Fruit fly (Drosophila melanogaster) whole organism, embryonic: Measurements from ENCODE around the gene Nin.
A peak's percentile ranks its signal among the peaks of the same experiment; 100 is the strongest.

Experiments
- Adf1 ChIP-seq: fragments of 200-800 bp; sonication (Bioruptor generic); IDR thresholded peaks from 2 replicates; pipeline ENCODE4 v1.3.6; 2022; ENCODE audit warnings: missing biosample characterization, missing genetic modification characterization
- Aef1 ChIP-seq: fragments of 200-800 bp; sonication (Bioruptor generic); IDR thresholded peaks from 3 replicates; pipeline ENCODE4 v1.3.6; 2022; ENCODE audit warnings: missing biosample characterization, missing genetic modification characterization
- Antp ChIP-seq: fragments of 200-800 bp; sonication (Bioruptor generic); optimal IDR thresholded peaks from 3 replicates; lab custom pipeline; 2016; ENCODE audit warnings: missing biosample characterization, missing genetic modification characterization
- CG11560 ChIP-seq: fragments of 200-800 bp; sonication (Bioruptor generic); IDR thresholded peaks from 3 replicates; pipeline ENCODE4 v1.3.6; 2022; ENCODE audit warnings: missing biosample characterization, missing genetic modification characterization
- CG12155 ChIP-seq: fragments of 200-800 bp; sonication (Bioruptor generic); optimal IDR thresholded peaks from 3 replicates; lab custom pipeline; 2016; ENCODE audit warnings: missing biosample characterization, missing genetic modification characterization
- CG12942 ChIP-seq: fragments of 200-800 bp; sonication (Bioruptor generic); optimal IDR thresholded peaks from 3 replicates; lab custom pipeline; 2016; ENCODE audit warnings: missing biosample characterization, missing genetic modification characterization
- CG14965 ChIP-seq: fragments of 200-800 bp; sonication (Bioruptor generic); optimal IDR thresholded peaks from 2 replicates; lab custom pipeline; 2016; ENCODE audit warnings: missing biosample characterization, missing genetic modification characterization, borderline replicate concordance
- CG15073 ChIP-seq: fragments of 200-800 bp; sonication (Bioruptor generic); optimal IDR thresholded peaks from 2 replicates; lab custom pipeline; 2016; ENCODE audit warnings: missing biosample characterization, missing genetic modification characterization
- CG17359 ChIP-seq: fragments of 200-800 bp; sonication (Bioruptor generic); optimal IDR thresholded peaks from 3 replicates; lab custom pipeline; 2018; ENCODE audit warnings: missing biosample characterization, mild to moderate bottlenecking, missing genetic modification characterization, moderate library complexity
- CG18599 ChIP-seq: fragments of 200-800 bp; sonication (Bioruptor generic); optimal IDR thresholded peaks from 3 replicates; lab custom pipeline; 2017; ENCODE audit warnings: missing biosample characterization, missing genetic modification characterization, mild to moderate bottlenecking, moderate library complexity, missing genetic modification reagents
- CG2120 ChIP-seq: fragments of 200-800 bp; sonication (Bioruptor generic); optimal IDR thresholded peaks from 3 replicates; lab custom pipeline; 2016; ENCODE audit warnings: missing biosample characterization, missing genetic modification characterization
- CG31388 ChIP-seq: fragments of 200-800 bp; sonication (Bioruptor generic); optimal IDR thresholded peaks from 2 replicates; lab custom pipeline; 2016; ENCODE audit warnings: missing biosample characterization, missing genetic modification characterization
- CG32532 ChIP-seq: fragments of 200-800 bp; sonication (Bioruptor generic); IDR thresholded peaks from 2 replicates; pipeline ENCODE4 v1.3.6; 2022; ENCODE audit warnings: missing biosample characterization, missing genetic modification characterization
- CG4282 ChIP-seq: fragments of 200-800 bp; sonication (Bioruptor generic); optimal IDR thresholded peaks from 2 replicates; lab custom pipeline; 2016; ENCODE audit warnings: missing biosample characterization, missing genetic modification characterization
- CG43689 ChIP-seq: fragments of 200-800 bp; sonication (Bioruptor generic); IDR thresholded peaks from 2 replicates; pipeline ENCODE4 v1.3.6; 2022; ENCODE audit warnings: missing biosample characterization, missing genetic modification characterization
- CG5953 ChIP-seq: fragments of 200-800 bp; sonication (Bioruptor generic); IDR thresholded peaks from 2 replicates; pipeline ENCODE4 v1.3.6; 2022; ENCODE audit warnings: missing biosample characterization, missing genetic modification characterization
- CG6683 ChIP-seq: fragments of 200-800 bp; sonication (Bioruptor generic); optimal IDR thresholded peaks from 2 replicates; lab custom pipeline; 2017; ENCODE audit warnings: missing biosample characterization, mild to moderate bottlenecking, missing genetic modification characterization, missing genetic modification reagents
- CG6813 ChIP-seq: fragments of 200-800 bp; sonication (Bioruptor generic); optimal IDR thresholded peaks from 2 replicates; lab custom pipeline; 2017; ENCODE audit warnings: missing biosample characterization, missing genetic modification characterization, mild to moderate bottlenecking, moderate library complexity, missing genetic modification reagents
- CG7786 ChIP-seq: fragments of 200-800 bp; sonication (Bioruptor generic); optimal IDR thresholded peaks from 2 replicates; lab custom pipeline; 2016; ENCODE audit warnings: missing biosample characterization, missing genetic modification characterization
- CG8089 ChIP-seq: fragments of 200-800 bp; sonication (Bioruptor generic); optimal IDR thresholded peaks from 3 replicates; lab custom pipeline; 2016; ENCODE audit warnings: missing biosample characterization, missing genetic modification characterization
- CG9437 ChIP-seq: fragments of 200-800 bp; sonication (Bioruptor generic); optimal IDR thresholded peaks from 2 replicates; lab custom pipeline; 2018; ENCODE audit warnings: missing biosample characterization, mild to moderate bottlenecking, missing genetic modification characterization
- Elba2 ChIP-seq: fragments of 200-800 bp; sonication (Bioruptor generic); optimal IDR thresholded peaks from 3 replicates; lab custom pipeline; 2016; ENCODE audit warnings: missing biosample characterization, missing genetic modification characterization
- Fer1 ChIP-seq: fragments of 200-800 bp; sonication (Bioruptor generic); optimal IDR thresholded peaks from 2 replicates; lab custom pipeline; 2017; ENCODE audit warnings: missing biosample characterization, mild to moderate bottlenecking, missing genetic modification characterization
- Hand ChIP-seq: fragments of 200-800 bp; sonication (Bioruptor generic); optimal IDR thresholded peaks from 2 replicates; lab custom pipeline; 2017; ENCODE audit warnings: mild to moderate bottlenecking, missing biosample characterization, missing genetic modification reagents, missing genetic modification characterization
- Hey ChIP-seq: fragments of 200-800 bp; sonication (Bioruptor generic); optimal IDR thresholded peaks from 3 replicates; lab custom pipeline; 2018; ENCODE audit warnings: missing biosample characterization, mild to moderate bottlenecking, missing genetic modification characterization
- HmgD ChIP-seq: fragments of 200-800 bp; sonication (Bioruptor generic); optimal IDR thresholded peaks from 3 replicates; lab custom pipeline; 2016; ENCODE audit warnings: missing biosample characterization, missing genetic modification characterization
- Hmx ChIP-seq: fragments of 200-800 bp; sonication (Bioruptor generic); optimal IDR thresholded peaks from 2 replicates; lab custom pipeline; 2016; ENCODE audit warnings: missing biosample characterization, missing genetic modification characterization
- Mad ChIP-seq: fragments of 200-800 bp; sonication (Bioruptor generic); optimal IDR thresholded peaks from 2 replicates; lab custom pipeline; 2016; ENCODE audit warnings: missing biosample characterization, missing genetic modification characterization
- Nf-YB ChIP-seq: fragments of 200-800 bp; sonication (Bioruptor generic); optimal IDR thresholded peaks from 3 replicates; lab custom pipeline; 2019; ENCODE audit warnings: missing biosample characterization, mild to moderate bottlenecking, missing genetic modification characterization, moderate library complexity
- Sox102F ChIP-seq: fragments of 200-800 bp; sonication (Bioruptor generic); optimal IDR thresholded peaks from 2 replicates; lab custom pipeline; 2018; ENCODE audit warnings: missing biosample characterization, mild to moderate bottlenecking, missing genetic modification characterization, moderate library complexity
- Usf ChIP-seq: fragments of 200-800 bp; sonication (Bioruptor generic); optimal IDR thresholded peaks from 2 replicates; lab custom pipeline; 2017; ENCODE audit warnings: missing genotype, missing biosample characterization, missing genetic modification characterization
- ac ChIP-seq: fragments of 200-800 bp; sonication (Bioruptor generic); optimal IDR thresholded peaks from 3 replicates; lab custom pipeline; 2017; ENCODE audit warnings: missing biosample characterization, mild to moderate bottlenecking, missing genetic modification characterization
- ato ChIP-seq: fragments of 200-800 bp; sonication (Bioruptor generic); IDR thresholded peaks from 2 replicates; pipeline ENCODE4 v1.3.6; 2022; ENCODE audit warnings: missing biosample characterization, missing genetic modification characterization; ENCODE audit not compliant: partially characterized antibody
- bbx ChIP-seq: fragments of 200-800 bp; sonication (Bioruptor generic); IDR thresholded peaks from 2 replicates; pipeline ENCODE4 v1.3.6; 2022; ENCODE audit warnings: missing biosample characterization, missing genetic modification characterization; ENCODE audit not compliant: partially characterized antibody
- cato ChIP-seq: fragments of 200-800 bp; sonication (Bioruptor generic); optimal IDR thresholded peaks from 2 replicates; lab custom pipeline; 2016; ENCODE audit warnings: missing biosample characterization, missing genetic modification characterization, borderline replicate concordance
- chinmo ChIP-seq: fragments of 200-800 bp; sonication (Bioruptor generic); IDR thresholded peaks from 4 replicates; pipeline ENCODE4 v1.3.6; 2022; ENCODE audit warnings: missing biosample characterization, missing genetic modification characterization; ENCODE audit not compliant: partially characterized antibody
- crp ChIP-seq, 2 experiments: fragments of 200-800 bp; sonication (Bioruptor generic); optimal IDR thresholded peaks; 2 replicates in 1 of 2; 3 replicates in 1 of 2; lab custom pipeline; 2017; ENCODE audit warnings: missing biosample characterization in 2 of 2, missing genetic modification characterization in 2 of 2, mild to moderate bottlenecking in 1 of 2, moderate library complexity in 1 of 2
- en ChIP-seq: fragments of 200-800 bp; sonication (Bioruptor generic); optimal IDR thresholded peaks from 2 replicates; lab custom pipeline; 2016; ENCODE audit warnings: missing biosample characterization, missing genetic modification characterization
- gcm2 ChIP-seq: fragments of 200-800 bp; sonication (Bioruptor generic); optimal IDR thresholded peaks from 2 replicates; lab custom pipeline; 2016; ENCODE audit warnings: missing biosample characterization, missing genetic modification characterization
- jigr1 ChIP-seq: fragments of 200-800 bp; sonication (Bioruptor generic); IDR thresholded peaks from 3 replicates; pipeline ENCODE4 v1.3.6; 2022; ENCODE audit warnings: missing biosample characterization, missing genetic modification characterization
- mirr ChIP-seq: fragments of 200-800 bp; sonication (Bioruptor generic); optimal IDR thresholded peaks from 3 replicates; lab custom pipeline; 2018; ENCODE audit warnings: missing biosample characterization, mild to moderate bottlenecking, missing genetic modification characterization
- nerfin-2 ChIP-seq: fragments of 200-800 bp; sonication (Bioruptor generic); IDR thresholded peaks from 2 replicates; pipeline ENCODE4 v1.3.6; 2022; ENCODE audit warnings: missing biosample characterization, missing genetic modification characterization; ENCODE audit not compliant: partially characterized antibody
- oc ChIP-seq: fragments of 200-800 bp; sonication (Bioruptor generic); optimal IDR thresholded peaks from 2 replicates; lab custom pipeline; 2018; ENCODE audit warnings: missing biosample characterization, mild to moderate bottlenecking, missing genetic modification characterization, moderate library complexity
- onecut ChIP-seq: fragments of 200-800 bp; sonication (Bioruptor generic); IDR thresholded peaks from 2 replicates; pipeline ENCODE4 v1.3.6; 2022; ENCODE audit warnings: missing biosample characterization, missing genetic modification characterization
- pfk ChIP-seq: fragments of 200-800 bp; sonication (Bioruptor generic); optimal IDR thresholded peaks from 2 replicates; lab custom pipeline; 2018; ENCODE audit warnings: missing biosample characterization, mild to moderate bottlenecking, missing genetic modification characterization, moderate library complexity
- pho ChIP-seq: fragments of 200-800 bp; sonication (Bioruptor generic); optimal IDR thresholded peaks from 2 replicates; lab custom pipeline; 2016; ENCODE audit warnings: missing biosample characterization, missing genetic modification characterization
- salm ChIP-seq: fragments of 200-800 bp; sonication (Bioruptor generic); optimal IDR thresholded peaks from 2 replicates; lab custom pipeline; 2018; ENCODE audit warnings: missing biosample characterization, mild to moderate bottlenecking, missing genetic modification characterization
- stc ChIP-seq: fragments of 200-800 bp; sonication (Bioruptor generic); IDR thresholded peaks from 2 replicates; pipeline ENCODE4 v1.3.6; 2022; ENCODE audit warnings: missing biosample characterization, missing genetic modification characterization
- toy ChIP-seq: fragments of 200-800 bp; sonication (Bioruptor generic); IDR thresholded peaks from 2 replicates; pipeline ENCODE4 v1.3.6; 2022; ENCODE audit warnings: missing biosample characterization, missing genetic modification characterization
- tup ChIP-seq: fragments of 200-800 bp; sonication (Bioruptor generic); optimal IDR thresholded peaks from 2 replicates; lab custom pipeline; 2016; ENCODE audit warnings: missing biosample characterization, mild to moderate bottlenecking, missing genetic modification characterization, moderate library complexity
- unpg ChIP-seq: fragments of 200-800 bp; sonication (Bioruptor generic); optimal IDR thresholded peaks from 3 replicates; lab custom pipeline; 2018; ENCODE audit warnings: missing biosample characterization, mild to moderate bottlenecking, missing genetic modification characterization, moderate library complexity

Gene Nin

dm6 chr2L:5304367-5304766 is 26.0 kb upstream of the Nin start:
- no peak for TF ChIP-seq CG43689 (GFP tag; lab: Robert Waterston, UW)
- TF ChIP-seq HmgD (GFP tag; lab: Kevin White, UChicago): no peak
- TF ChIP-seq CG17359 (tag; lab: Kevin White, UChicago): no peak
- no peak for TF ChIP-seq Mad (GFP tag; lab: Kevin White, UChicago)
- no peak for TF ChIP-seq onecut
- TF ChIP-seq stc (GFP tag; lab: Robert Waterston, UW): no peak
- TF ChIP-seq CG6813 (GFP tag; lab: Kevin White, UChicago): no peak
- TF ChIP-seq oc (tag; lab: Kevin White, UChicago): no peak
- TF ChIP-seq cato: no peak
- no peak for TF ChIP-seq toy (GFP tag; lab: Robert Waterston, UW)
- TF ChIP-seq CG18599 (GFP tag; lab: Kevin White, UChicago): no peak
- TF ChIP-seq crp (GFP tag; optimal IDR thresholded peaks at IDR 0.05; lab: Kevin White, UChicago): no peak
- no peak for TF ChIP-seq Hmx
- TF ChIP-seq unpg (GFP tag; lab: Kevin White, UChicago): no peak
- no peak for TF ChIP-seq ato
- no peak for TF ChIP-seq CG15073 (GFP tag; lab: Kevin White, UChicago)
- TF ChIP-seq CG2120 (GFP tag; lab: Kevin White, UChicago): no peak
- TF ChIP-seq CG31388 (GFP tag; lab: Kevin White, UChicago): no peak
- no peak for TF ChIP-seq Adf1 (GFP tag; lab: Robert Waterston, UW)
- TF ChIP-seq gcm2 (GFP tag; lab: Kevin White, UChicago): no peak
- TF ChIP-seq CG14965 (GFP tag; lab: Kevin White, UChicago): no peak
- TF ChIP-seq pfk (GFP tag; lab: Kevin White, UChicago): no peak
- TF ChIP-seq CG6683 (GFP tag; lab: Kevin White, UChicago): no peak
- TF ChIP-seq pho (GFP tag; lab: Kevin White, UChicago): no peak
- no peak for TF ChIP-seq salm (tag; lab: Kevin White, UChicago)
- TF ChIP-seq Elba2 (GFP tag; lab: Kevin White, UChicago): no peak
- no peak for TF ChIP-seq jigr1
- TF ChIP-seq ac: no peak
- TF ChIP-seq CG4282 (GFP tag; lab: Kevin White, UChicago): no peak
- no peak for TF ChIP-seq bbx (GFP tag; lab: Robert Waterston, UW)
- no peak for TF ChIP-seq Aef1 (GFP tag; lab: Robert Waterston, UW)
- TF ChIP-seq CG7786 (GFP tag; lab: Kevin White, UChicago): no peak
- TF ChIP-seq CG11560: no peak
- no peak for TF ChIP-seq CG32532 (GFP tag; lab: Robert Waterston, UW)
- TF ChIP-seq mirr (GFP tag; lab: Kevin White, UChicago): peak; percentile 46
- TF ChIP-seq CG12155 (GFP tag; lab: Kevin White, UChicago): no peak
- no peak for TF ChIP-seq CG9437 (GFP tag; lab: Kevin White, UChicago)
- no peak for TF ChIP-seq CG5953 (GFP tag; lab: Robert Waterston, UW)
- no peak for TF ChIP-seq Usf (GFP tag; lab: Kevin White, UChicago)
- TF ChIP-seq nerfin-2 (GFP tag; lab: Robert Waterston, UW): no peak
- no peak for TF ChIP-seq CG8089 (GFP tag; lab: Kevin White, UChicago)
- 0 out of 4 replicates have a peak, but pooled peaks have one; percentile 12 for TF ChIP-seq chinmo
- TF ChIP-seq Nf-YB (GFP tag; lab: Kevin White, UChicago): no peak
- TF ChIP-seq en (GFP tag; lab: Kevin White, UChicago): no peak
- no peak for TF ChIP-seq tup (GFP tag; lab: Kevin White, UChicago)
- peak; percentile 2 for TF ChIP-seq Hey (tag; lab: Kevin White, UChicago)
- no peak for TF ChIP-seq Sox102F (GFP tag; lab: Kevin White, UChicago)
- TF ChIP-seq Hand (GFP tag; lab: Kevin White, UChicago): no peak
- no peak for TF ChIP-seq CG12942 (GFP tag; lab: Kevin White, UChicago)
- TF ChIP-seq Fer1 (GFP tag; lab: Kevin White, UChicago): no peak
- no peak for TF ChIP-seq Antp
